Worm (Caenorhabditis elegans) whole organism, L2 larva: ENCODE data around the gene R74.8.
A peak's percentile ranks its signal among the peaks of the same experiment; 100 is the strongest.

Experiments used
- R02D3.7 ChIP-seq: fragments of 150-350 bp; optimal IDR thresholded peaks from 2 replicates; lab custom pipeline; 2014; ENCODE audit warnings: missing biosample characterization, missing genetic modification characterization
- ama-1 ChIP-seq: fragments of 150-350 bp; optimal IDR thresholded peaks from 2 replicates; lab custom pipeline; 2018; ENCODE audit warnings: inconsistent platforms
- fos-1 ChIP-seq: fragments of 150-350 bp; optimal IDR thresholded peaks from 2 replicates; lab custom pipeline; 2014; ENCODE audit warnings: missing biosample characterization, missing genetic modification characterization

- TF ChIP-seq R02D3.7 (tag; lab: Kevin White, UChicago) (no peak), fos-1 (tag; lab: Kevin White, UChicago) (peak; percentile 99), ama-1 (lab: Kevin White, UChicago) (peak; percentile 92)
These were observed 12.4 kb upstream of the R74.8 start, which contains the start of gene xbp-1 for ce11 chrIII:4193659-4194103.
